Fruit fly (Drosophila melanogaster) whole organism, embryonic: Measurements from ENCODE around the gene Ykt6.

Source experiments
- CG1647 ChIP-seq: fragments of 200-800 bp; sonication (Bioruptor generic); optimal IDR thresholded peaks from 3 replicates; lab custom pipeline; 2016; ENCODE audit warnings: missing biosample characterization, missing genetic modification characterization
- CG1792 ChIP-seq: fragments of 200-800 bp; sonication (Bioruptor generic); optimal IDR thresholded peaks from 2 replicates; lab custom pipeline; 2016; ENCODE audit warnings: missing biosample characterization, missing genetic modification characterization
- CG7963 ChIP-seq: fragments of 200-800 bp; sonication (Bioruptor generic); IDR thresholded peaks from 3 replicates; pipeline ENCODE4 v1.3.6; 2022; ENCODE audit warnings: missing biosample characterization, missing genetic modification characterization; ENCODE audit not compliant: partially characterized antibody
- CG9215 ChIP-seq: fragments of 200-800 bp; sonication (Bioruptor generic); IDR thresholded peaks from 2 replicates; pipeline ENCODE4 v1.3.6; 2022; ENCODE audit warnings: missing biosample characterization, missing genetic modification characterization
- Optix ChIP-seq: fragments of 200-800 bp; sonication (Bioruptor generic); IDR thresholded peaks from 3 replicates; pipeline ENCODE4 v1.3.6; 2022; ENCODE audit warnings: missing biosample characterization, missing genetic modification characterization
- Sin3A ChIP-seq: fragments of >200 bp; optimal IDR thresholded peaks from 2 replicates; lab custom pipeline; 2018
- kah ChIP-seq: fragments of 200-800 bp; sonication (Bioruptor generic); optimal IDR thresholded peaks from 2 replicates; lab custom pipeline; 2018; ENCODE audit warnings: missing biosample characterization, mild to moderate bottlenecking, missing genetic modification characterization
- pan ChIP-seq, 4 experiments: fragments of >200 bp in 3 of 4; fragments of 200-800 bp in 1 of 4; sonication (Bioruptor generic) in 1 of 4; optimal IDR thresholded peaks in 3 of 4; IDR thresholded peaks in 1 of 4; 2 replicates each; pipeline versions ENCODE4 v1.3.6 to Lab custom; 2017 to 2022; ENCODE audit warnings: missing biosample characterization in 2 of 4, missing genetic modification characterization in 2 of 4, mixed read lengths in 1 of 4
- pzg ChIP-seq: fragments of 200-800 bp; sonication (Bioruptor generic); optimal IDR thresholded peaks from 3 replicates; lab custom pipeline; 2018; ENCODE audit warnings: missing biosample characterization, mild to moderate bottlenecking, missing genetic modification characterization, moderate library complexity

dm6 chrX:7944151-7944713 lies 24.0 kb downstream of the Ykt6 start:
- TF ChIP-seq Optix (GFP tag; lab: Robert Waterston, UW), result no peak
- no peak for TF ChIP-seq Sin3A (lab: Kevin White, UChicago)
- TF ChIP-seq kah (GFP tag; lab: Kevin White, UChicago), result no peak
- TF ChIP-seq CG1792 (GFP tag; lab: Kevin White, UChicago), result no peak
- TF ChIP-seq pzg (GFP tag; lab: Kevin White, UChicago), result no peak
- no peak for TF ChIP-seq CG1647 (GFP tag; lab: Kevin White, UChicago)
- no peak for TF ChIP-seq CG7963 (GFP tag; lab: Robert Waterston, UW)
- TF ChIP-seq CG9215 (GFP tag; lab: Robert Waterston, UW), result no peak
- no peak for TF ChIP-seq pan (optimal IDR thresholded peaks at IDR 0.05; lab: Kevin White, UChicago)
- TF ChIP-seq pan (GFP tag; optimal IDR thresholded peaks at IDR 0.05 in 1 of 2, IDR thresholded peaks at IDR 0.05 in 1 of 2), result no peak
